Fruit fly (Drosophila melanogaster) ovary, adult (tissue): ENCODE measurements around the gene armi.

Source experiments
- CG17801 ChIP-seq: fragments of 200-800 bp; optimal IDR thresholded peaks from 2 replicates; lab custom pipeline; 2019; ENCODE audit warnings: missing biosample characterization, mild to moderate bottlenecking, missing genetic modification characterization, moderate library complexity; ENCODE audit not compliant: partially characterized antibody

armi gene

dm6 chr3L:3447948-3448526 is 13.1 kb upstream of the armi start:
- TF ChIP-seq CG17801 (GFP tag; lab: Kevin White, UChicago): no peak

dm6 chr3L:3449680-3450079 is 11.4 kb upstream of the armi start:
- no peak for TF ChIP-seq CG17801 (GFP tag; lab: Kevin White, UChicago)

dm6 chr3L:3450410-3450809 is 10.7 kb upstream of the armi start:
- TF ChIP-seq CG17801 (GFP tag; lab: Kevin White, UChicago): no peak

- no peak for TF ChIP-seq CG17801 (GFP tag; lab: Kevin White, UChicago)
Observed at dm6 chr3L:3451774-3452173, 9.3 kb upstream of the armi start.

- no peak for TF ChIP-seq CG17801 (GFP tag; lab: Kevin White, UChicago)
Observed at dm6 chr3L:3452684-3453083, 8.4 kb upstream of the armi start.

- TF ChIP-seq CG17801 (GFP tag; lab: Kevin White, UChicago): no peak
Observed at dm6 chr3L:3454430-3454829, 6.7 kb upstream of the armi start.

- TF ChIP-seq CG17801 (GFP tag; lab: Kevin White, UChicago): no peak
Observed at dm6 chr3L:3454921-3455554, 6.1 kb upstream of the armi start.

- TF ChIP-seq CG17801 (GFP tag; lab: Kevin White, UChicago): no peak
Observed at dm6 chr3L:3455555-3455939, 5.6 kb upstream of the armi start.

dm6 chr3L:3456009-3456566 is 5.0 kb upstream of the armi start:
- no peak for TF ChIP-seq CG17801 (GFP tag; lab: Kevin White, UChicago)

- TF ChIP-seq CG17801 (GFP tag; lab: Kevin White, UChicago): no peak
Observed at dm6 chr3L:3456922-3457321, 4.2 kb upstream of the armi start.

- peak; percentile 53 for TF ChIP-seq CG17801 (GFP tag; lab: Kevin White, UChicago)
Observed at dm6 chr3L:3460402-3461027, 602 bp upstream of the armi start, which contains the start of gene eIF5B. eIF5B (minus strand) TSS chr3L:3460977.

dm6 chr3L:3461557-3462414 is 669 bp downstream of the armi start:
- no peak for TF ChIP-seq CG17801 (GFP tag; lab: Kevin White, UChicago)

dm6 chr3L:3466200-3466599 is 5.1 kb downstream of the armi start, which contains the start of gene CycJ:
CycJ (plus strand) TSS chr3L:3466428.
- TF ChIP-seq CG17801 (GFP tag; lab: Kevin White, UChicago): no peak

- TF ChIP-seq CG17801 (GFP tag; lab: Kevin White, UChicago): no peak
Observed at dm6 chr3L:3469709-3470108, 8.6 kb downstream of the armi start.

dm6 chr3L:3471174-3471573 is 10.1 kb downstream of the armi start, which contains the start of gene CG14971:
CG14971 (minus strand) TSS chr3L:3471309.
- no peak for TF ChIP-seq CG17801 (GFP tag; lab: Kevin White, UChicago)
